Fruit fly (Drosophila melanogaster) whole organism, pupa: ENCODE results near the gene gzl.

Source experiments
- CG10348 ChIP-seq: fragments of 200-800 bp; sonication (Bioruptor generic); IDR thresholded peaks from 2 replicates; pipeline ENCODE4 v1.3.6; 2022; ENCODE audit warnings: missing biosample characterization, missing genetic modification characterization
- CG13204 ChIP-seq: fragments of 200-800 bp; sonication (Bioruptor generic); optimal IDR thresholded peaks from 2 replicates; lab custom pipeline; 2018; ENCODE audit warnings: missing biosample characterization, mild to moderate bottlenecking, missing genetic modification characterization, moderate library complexity
- CG15710 ChIP-seq: fragments of 200-800 bp; sonication (Bioruptor generic); optimal IDR thresholded peaks from 2 replicates; lab custom pipeline; 2018; ENCODE audit warnings: missing biosample characterization, mild to moderate bottlenecking, missing genetic modification characterization, moderate library complexity
- CG17806 ChIP-seq: fragments of 200-800 bp; sonication (Bioruptor generic); optimal IDR thresholded peaks from 2 replicates; lab custom pipeline; 2018; ENCODE audit warnings: missing biosample characterization, mild to moderate bottlenecking, missing genetic modification characterization, moderate library complexity
- CG9948 ChIP-seq: fragments of 200-800 bp; sonication (Bioruptor generic); optimal IDR thresholded peaks from 2 replicates; lab custom pipeline; 2018; ENCODE audit warnings: missing biosample characterization, mild to moderate bottlenecking, missing genetic modification characterization, moderate library complexity
- Pif1A ChIP-seq: fragments of 200-800 bp; sonication (Bioruptor generic); optimal IDR thresholded peaks from 3 replicates; lab custom pipeline; 2016; ENCODE audit warnings: missing biosample characterization, missing genetic modification characterization

DNA sequence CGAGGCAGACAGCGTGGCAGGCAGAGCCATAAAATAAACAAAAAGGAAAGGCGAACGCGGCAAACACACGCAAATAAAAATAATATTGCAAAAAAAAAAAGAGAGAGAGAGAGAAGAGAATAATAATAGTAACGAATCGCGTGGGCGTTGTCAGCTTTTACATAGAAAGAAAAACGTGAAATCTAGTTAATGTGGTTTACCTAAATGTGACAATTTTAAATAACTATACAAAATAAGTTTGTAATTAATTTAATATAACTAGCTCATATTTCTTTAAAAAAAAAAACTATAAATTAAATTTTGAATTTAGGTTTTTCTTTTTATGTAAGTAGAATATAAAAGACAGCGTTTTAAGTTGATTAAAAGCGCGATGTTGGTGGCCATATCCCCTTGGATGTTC lies 51.2 kb downstream of the gzl start:
- TF ChIP-seq CG9948 = no peak
- TF ChIP-seq Pif1A (GFP tag; lab: Kevin White, UChicago) = no peak
- no peak for TF ChIP-seq CG15710 (tag; lab: Kevin White, UChicago)
- TF ChIP-seq CG13204 (GFP tag; lab: Kevin White, UChicago) = no peak
- no peak for TF ChIP-seq CG17806 (tag; lab: Kevin White, UChicago)
- TF ChIP-seq CG10348 = no peak
